Fruit fly (Drosophila melanogaster) whole organism, embryonic: ENCODE measurements around the gene CG14564.
A peak's percentile ranks its signal among the peaks of the same experiment; 100 is the strongest.

Source experiments
- Awh ChIP-seq: fragments of 200-800 bp; sonication (Bioruptor generic); IDR thresholded peaks from 2 replicates; pipeline ENCODE4, ENCODE4 v1.3.6; 2022; ENCODE audit warnings: missing biosample characterization, missing genetic modification characterization
- Bdp1 ChIP-seq: fragments of 200-800 bp; sonication (Bioruptor generic); optimal IDR thresholded peaks from 3 replicates; lab custom pipeline; 2016; ENCODE audit warnings: missing biosample characterization, missing genetic modification characterization
- BtbVII ChIP-seq: fragments of 200-800 bp; sonication (Bioruptor generic); optimal IDR thresholded peaks from 3 replicates; lab custom pipeline; 2017; ENCODE audit warnings: missing biosample characterization, mild to moderate bottlenecking, missing genetic modification characterization
- CG10565 ChIP-seq: fragments of 200-800 bp; sonication (Bioruptor generic); optimal IDR thresholded peaks from 3 replicates; lab custom pipeline; 2016; ENCODE audit warnings: missing biosample characterization, mild to moderate bottlenecking, missing genetic modification characterization
- CG11695 ChIP-seq: fragments of 200-800 bp; sonication (Bioruptor generic); IDR thresholded peaks from 3 replicates; pipeline ENCODE4 v1.3.6; 2022; ENCODE audit warnings: missing biosample characterization, missing genetic modification characterization
- CG1233 ChIP-seq: fragments of 200-800 bp; sonication (Bioruptor generic); optimal IDR thresholded peaks from 4 replicates; lab custom pipeline; 2018; ENCODE audit warnings: missing biosample characterization, mild to moderate bottlenecking, missing genetic modification characterization
- CG31441 ChIP-seq: fragments of 200-800 bp; sonication (Bioruptor generic); IDR thresholded peaks from 2 replicates; pipeline ENCODE4 v1.3.6; 2022; ENCODE audit warnings: missing biosample characterization, missing genetic modification characterization
- CG34376 ChIP-seq: fragments of 200-800 bp; sonication (Bioruptor generic); optimal IDR thresholded peaks from 2 replicates; lab custom pipeline; 2018; ENCODE audit warnings: missing biosample characterization, mild to moderate bottlenecking, missing genetic modification characterization
- CG4424 ChIP-seq: fragments of 200-800 bp; sonication (Bioruptor generic); optimal IDR thresholded peaks from 3 replicates; lab custom pipeline; 2016; ENCODE audit warnings: missing biosample characterization, missing genetic modification characterization
- CG7271 ChIP-seq: fragments of 200-800 bp; sonication (Bioruptor generic); optimal IDR thresholded peaks from 2 replicates; lab custom pipeline; 2018; ENCODE audit warnings: missing biosample characterization, mild to moderate bottlenecking, missing genetic modification characterization, moderate library complexity
- CG8478 ChIP-seq: fragments of >200 bp; optimal IDR thresholded peaks from 2 replicates; lab custom pipeline; 2018
- CG9437 ChIP-seq: fragments of 200-800 bp; sonication (Bioruptor generic); optimal IDR thresholded peaks from 2 replicates; lab custom pipeline; 2018; ENCODE audit warnings: missing biosample characterization, mild to moderate bottlenecking, missing genetic modification characterization
- CkIIα-i1 ChIP-seq: fragments of 200-800 bp; sonication (Bioruptor generic); IDR thresholded peaks from 2 replicates; pipeline ENCODE4 v1.3.6; 2022; ENCODE audit warnings: missing biosample characterization, missing genetic modification characterization
- D19B ChIP-seq: fragments of 200-800 bp; sonication (Bioruptor generic); optimal IDR thresholded peaks from 2 replicates; lab custom pipeline; 2017; ENCODE audit warnings: missing biosample characterization, mild to moderate bottlenecking, missing genetic modification characterization
- Dip3 ChIP-seq: fragments of 200-800 bp; sonication (Bioruptor generic); optimal IDR thresholded peaks from 3 replicates; lab custom pipeline; 2016; ENCODE audit warnings: missing biosample characterization, missing genetic modification characterization
- Dref ChIP-seq: fragments of 200-800 bp; sonication (Bioruptor generic); IDR thresholded peaks from 2 replicates; pipeline ENCODE4 v1.3.6; 2022; ENCODE audit warnings: missing biosample characterization, missing genetic modification characterization
- E2f1 ChIP-seq: fragments of 200-800 bp; sonication (Bioruptor generic); IDR thresholded peaks from 2 replicates; pipeline ENCODE4 v1.3.6; 2022; ENCODE audit warnings: missing biosample characterization, missing genetic modification characterization
- Fer3 ChIP-seq: fragments of 200-800 bp; sonication (Bioruptor generic); optimal IDR thresholded peaks from 2 replicates; lab custom pipeline; 2018; ENCODE audit warnings: missing biosample characterization, mild to moderate bottlenecking, missing genetic modification characterization, moderate library complexity
- Hand ChIP-seq: fragments of 200-800 bp; sonication (Bioruptor generic); optimal IDR thresholded peaks from 2 replicates; lab custom pipeline; 2017; ENCODE audit warnings: mild to moderate bottlenecking, missing biosample characterization, missing genetic modification reagents, missing genetic modification characterization
- Hr51 ChIP-seq, 2 experiments: fragments of 200-800 bp; sonication (Bioruptor generic); optimal IDR thresholded peaks; 2 replicates in 1 of 2; 3 replicates in 1 of 2; lab custom pipeline; 2016 to 2018; ENCODE audit warnings: missing biosample characterization in 2 of 2, missing genetic modification characterization in 2 of 2, mild to moderate bottlenecking in 1 of 2, moderate library complexity in 1 of 2
- Meics ChIP-seq: fragments of 200-800 bp; sonication (Bioruptor generic); optimal IDR thresholded peaks from 2 replicates; lab custom pipeline; 2017; ENCODE audit warnings: missing biosample characterization, mild to moderate bottlenecking, missing genetic modification characterization
- NK7.1 ChIP-seq: fragments of 200-800 bp; sonication (Bioruptor generic); optimal IDR thresholded peaks from 3 replicates; lab custom pipeline; 2016; ENCODE audit warnings: missing biosample characterization, missing genetic modification characterization
- Nf-YA ChIP-seq: fragments of 200-800 bp; sonication (Bioruptor generic); IDR thresholded peaks from 2 replicates; pipeline ENCODE4 v1.3.6; 2022; ENCODE audit warnings: missing biosample characterization, missing genetic modification characterization
- PHDP ChIP-seq: fragments of 200-800 bp; sonication (Bioruptor generic); optimal IDR thresholded peaks from 3 replicates; lab custom pipeline; 2018; ENCODE audit warnings: missing biosample characterization, mild to moderate bottlenecking, missing genetic modification characterization, moderate library complexity
- TFAM ChIP-seq: fragments of 200-800 bp; sonication (Bioruptor generic); optimal IDR thresholded peaks from 2 replicates; lab custom pipeline; 2017; ENCODE audit warnings: missing biosample characterization, missing genetic modification characterization, inconsistent platforms
- Taf1 ChIP-seq: fragments of 200-800 bp; sonication (Bioruptor generic); IDR thresholded peaks from 2 replicates; pipeline ENCODE4 v1.3.6; 2022; ENCODE audit warnings: missing biosample characterization, missing genetic modification characterization
- YL-1 ChIP-seq: fragments of 200-800 bp; sonication (Bioruptor generic); optimal IDR thresholded peaks from 3 replicates; lab custom pipeline; 2017; ENCODE audit warnings: missing biosample characterization, mild to moderate bottlenecking, missing genetic modification characterization
- ara ChIP-seq: fragments of 200-800 bp; sonication (Bioruptor generic); IDR thresholded peaks from 2 replicates; pipeline ENCODE4 v1.3.6; 2022; ENCODE audit warnings: missing biosample characterization, missing genetic modification characterization
- cg ChIP-seq: fragments of 200-800 bp; sonication (Bioruptor generic); optimal IDR thresholded peaks from 3 replicates; lab custom pipeline; 2019; ENCODE audit warnings: missing biosample characterization, mild to moderate bottlenecking, missing genetic modification characterization, moderate library complexity
- chm ChIP-seq: fragments of 200-800 bp; sonication (Bioruptor generic); IDR thresholded peaks from 2 replicates; pipeline ENCODE4 v1.3.6; 2022; ENCODE audit warnings: missing biosample characterization, missing genetic modification characterization
- corto ChIP-seq: fragments of 200-800 bp; sonication (Bioruptor generic); optimal IDR thresholded peaks from 2 replicates; lab custom pipeline; 2016; ENCODE audit warnings: missing biosample characterization, mild to moderate bottlenecking, missing genetic modification characterization, moderate library complexity
- crp ChIP-seq, 2 experiments: fragments of 200-800 bp; sonication (Bioruptor generic); optimal IDR thresholded peaks; 2 replicates in 1 of 2; 3 replicates in 1 of 2; lab custom pipeline; 2017; ENCODE audit warnings: missing biosample characterization in 2 of 2, missing genetic modification characterization in 2 of 2, mild to moderate bottlenecking in 1 of 2, moderate library complexity in 1 of 2
- cwo ChIP-seq: fragments of 200-800 bp; sonication (Bioruptor generic); optimal IDR thresholded peaks from 3 replicates; lab custom pipeline; 2017; ENCODE audit warnings: missing biosample characterization, missing genetic modification characterization, mild to moderate bottlenecking, moderate library complexity, missing genetic modification reagents
- en ChIP-seq: fragments of 200-800 bp; sonication (Bioruptor generic); optimal IDR thresholded peaks from 2 replicates; lab custom pipeline; 2016; ENCODE audit warnings: missing biosample characterization, missing genetic modification characterization
- exex ChIP-seq: fragments of 200-800 bp; sonication (Bioruptor generic); optimal IDR thresholded peaks from 4 replicates; lab custom pipeline; 2018; ENCODE audit warnings: missing biosample characterization, mild to moderate bottlenecking, missing genetic modification characterization, moderate library complexity
- gce ChIP-seq: fragments of 200-800 bp; sonication (Bioruptor generic); IDR thresholded peaks from 3 replicates; pipeline ENCODE4 v1.3.6; 2022; ENCODE audit warnings: missing biosample characterization, missing genetic modification characterization
- kay ChIP-seq: fragments of 200-800 bp; sonication (Bioruptor generic); optimal IDR thresholded peaks from 2 replicates; lab custom pipeline; 2016; ENCODE audit warnings: missing biosample characterization, missing genetic modification characterization
- lmd ChIP-seq: fragments of 200-800 bp; sonication (Bioruptor generic); IDR thresholded peaks from 2 replicates; pipeline ENCODE4 v1.3.6; 2022; ENCODE audit warnings: missing biosample characterization, missing genetic modification characterization
- lola ChIP-seq, 3 experiments: fragments of >200 bp in 2 of 3; fragments of 200-800 bp in 1 of 3; sonication (Bioruptor generic) in 1 of 3; optimal IDR thresholded peaks; 2 replicates each; lab custom pipeline; 2017 to 2019; ENCODE audit warnings: missing biosample characterization in 3 of 3, missing genetic modification characterization in 3 of 3, mild to moderate bottlenecking in 1 of 3, moderate library complexity in 1 of 3
- mirr ChIP-seq: fragments of 200-800 bp; sonication (Bioruptor generic); optimal IDR thresholded peaks from 3 replicates; lab custom pipeline; 2018; ENCODE audit warnings: missing biosample characterization, mild to moderate bottlenecking, missing genetic modification characterization
- oc ChIP-seq: fragments of 200-800 bp; sonication (Bioruptor generic); optimal IDR thresholded peaks from 2 replicates; lab custom pipeline; 2018; ENCODE audit warnings: missing biosample characterization, mild to moderate bottlenecking, missing genetic modification characterization, moderate library complexity
- phol ChIP-seq: fragments of 200-800 bp; sonication (Bioruptor generic); optimal IDR thresholded peaks from 3 replicates; lab custom pipeline; 2018; ENCODE audit warnings: missing biosample characterization, mild to moderate bottlenecking, missing genetic modification characterization, moderate library complexity
- schlank ChIP-seq: fragments of 200-800 bp; sonication (Bioruptor generic); optimal IDR thresholded peaks from 2 replicates; lab custom pipeline; 2018; ENCODE audit warnings: missing biosample characterization, mild to moderate bottlenecking, missing genetic modification characterization
- shn ChIP-seq: fragments of 200-800 bp; sonication (Bioruptor generic); optimal IDR thresholded peaks from 3 replicates; lab custom pipeline; 2016; ENCODE audit warnings: missing biosample characterization, missing genetic modification characterization
- sim ChIP-seq: fragments of 200-800 bp; sonication (Bioruptor generic); IDR thresholded peaks from 2 replicates; pipeline ENCODE4 v1.3.6; 2022; ENCODE audit warnings: missing biosample characterization, missing genetic modification characterization
- sna ChIP-seq: fragments of 200-800 bp; sonication (Bioruptor generic); IDR thresholded peaks from 2 replicates; pipeline ENCODE4 v1.3.6; 2022; ENCODE audit warnings: missing biosample characterization, missing genetic modification characterization; ENCODE audit not compliant: partially characterized antibody
- twi ChIP-seq: fragments of 200-800 bp; optimal IDR thresholded peaks from 2 replicates; lab custom pipeline; 2019; ENCODE audit warnings: missing biosample characterization, mild to moderate bottlenecking, missing genetic modification characterization, moderate library complexity
- vfl ChIP-seq: fragments of 200-800 bp; sonication (Bioruptor generic); optimal IDR thresholded peaks from 2 replicates; lab custom pipeline; 2016; ENCODE audit warnings: missing biosample characterization, missing genetic modification characterization
- wek ChIP-seq: fragments of 200-800 bp; sonication (Bioruptor generic); optimal IDR thresholded peaks from 3 replicates; lab custom pipeline; 2018; ENCODE audit warnings: missing biosample characterization, mild to moderate bottlenecking, missing genetic modification characterization, moderate library complexity
- z ChIP-seq: fragments of 200-800 bp; sonication (Bioruptor generic); IDR thresholded peaks from 3 replicates; pipeline ENCODE4 v1.3.6; 2022; ENCODE audit warnings: missing biosample characterization, missing genetic modification characterization

Gene CG14564

dm6 chr3L:21728616-21729047 lies 28.3 kb upstream of the CG14564 start, which contains the start of the genes CG11247 and Polr2H (continued):
- TF ChIP-seq Awh (GFP tag; lab: Robert Waterston, UW) (peak; percentile 38; the same call in 1 of the 2 replicates), oc (peak; percentile 59), en (GFP tag; lab: Kevin White, UChicago) (peak; percentile 80), CG7271 (peak; percentile 60), corto (GFP tag; lab: Kevin White, UChicago) (no peak), CG4424 (peak; percentile 92), Taf1 (GFP tag; lab: Robert Waterston, UW) (peak; percentile 79), PHDP (tag; lab: Kevin White, UChicago) (peak; percentile 80), schlank (tag; lab: Kevin White, UChicago) (peak; percentile 54), Hand (GFP tag; lab: Kevin White, UChicago) (no peak), CG31441 (GFP tag; lab: Robert Waterston, UW) (peak; percentile 100), phol (tag; lab: Kevin White, UChicago) (peak; percentile 94), gce (no peak; the same call in 2 of the 3 replicates), Dref (GFP tag; lab: Robert Waterston, UW) (peak; percentile 60), ara (GFP tag; lab: Robert Waterston, UW) (peak; percentile 88), wek (GFP tag; lab: Kevin White, UChicago) (peak; percentile 49), CG10565 (peak; percentile 76), lmd (GFP tag; lab: Robert Waterston, UW) (peak; percentile 94), twi (tag; lab: Kevin White, UChicago) (peak; percentile 83), CG34376 (GFP tag; lab: Kevin White, UChicago) (peak; percentile 27), exex (tag; lab: Kevin White, UChicago) (no peak), chm (GFP tag; lab: Robert Waterston, UW) (peak; percentile 82), NK7.1 (peak; percentile 72), sna (GFP tag; lab: Robert Waterston, UW) (peak; percentile 77), Fer3 (tag; lab: Kevin White, UChicago) (peak; percentile 81), Nf-YA (GFP tag; lab: Robert Waterston, UW) (peak; percentile 68), TFAM (GFP tag; lab: Kevin White, UChicago) (peak; percentile 32), kay (GFP tag; lab: Kevin White, UChicago) (peak; percentile 72), CkIIα-i1 (GFP tag; lab: Robert Waterston, UW) (peak; percentile 41; the same call in 1 of the 2 replicates), CG8478 (lab: Kevin White, UChicago) (no peak), Hr51 (GFP tag; optimal IDR thresholded peaks at IDR 0.05; lab: Kevin White, UChicago) (peak; percentile 83 to 88), shn (GFP tag; lab: Kevin White, UChicago) (peak; percentile 96), YL-1 (GFP tag; lab: Kevin White, UChicago) (peak; percentile 81), cwo (GFP tag; lab: Kevin White, UChicago) (peak; percentile 40), mirr (GFP tag; lab: Kevin White, UChicago) (peak; percentile 47), CG1233 (peak; percentile 79), Dip3 (peak; percentile 96), crp (GFP tag; optimal IDR thresholded peaks at IDR 0.05; lab: Kevin White, UChicago) (peak in 1 of 2 experiments; percentile 66), vfl (GFP tag; lab: Kevin White, UChicago) (peak; percentile 86), Bdp1 (GFP tag; lab: Kevin White, UChicago) (peak; percentile 87), Meics (GFP tag; lab: Kevin White, UChicago) (peak; percentile 79), sim (peak; percentile 70), CG9437 (GFP tag; lab: Kevin White, UChicago) (peak; percentile 19), E2f1 (GFP tag; lab: Robert Waterston, UW) (peak; percentile 87), lola (GFP tag; optimal IDR thresholded peaks at IDR 0.05; lab: Kevin White, UChicago) (peak in 1 of 3 experiments; percentile 84), BtbVII (GFP tag; lab: Kevin White, UChicago) (peak; percentile 17), D19B (GFP tag; lab: Kevin White, UChicago) (peak; percentile 67), cg (GFP tag; lab: Kevin White, UChicago) (no peak), CG11695 (GFP tag; lab: Robert Waterston, UW) (peak; percentile 76; the same call in 2 of the 3 replicates), z (GFP tag; lab: Robert Waterston, UW) (0 out of 3 replicates have a peak, but pooled peaks have one; percentile 34)
